Worm (Caenorhabditis elegans): Measurements from ENCODE around the gene C47D12.2.

- TF ChIP-seq lin-11 (tag; optimal IDR thresholded peaks at IDR 0.05) (no peak), ama-1 (optimal IDR thresholded peaks at IDR 0.05) (no peak), nfya-1 (tag; optimal IDR thresholded peaks at IDR 0.05) (no peak), hlh-6 (tag; optimal IDR thresholded peaks at IDR 0.05) (no peak), ets-4 (tag; optimal IDR thresholded peaks at IDR 0.05) (no peak), nhr-11 (tag; optimal IDR thresholded peaks at IDR 0.05) (no peak), C08G9.2 (tag; optimal IDR thresholded peaks at IDR 0.05) (no peak), T23F11.4 (GFP tag; optimal IDR thresholded peaks at IDR 0.05) (no peak)
Observed at ce11 chrII:11644535-11644934, 31.6 kb upstream of the C47D12.2 start.

All from whole organism, late embryonic.